Worm (Caenorhabditis elegans) whole organism, midembryonic: ENCODE measurements around the gene C46H3.1.

Experiments used
- T22C8.4 ChIP-seq: fragments of 200-800 bp; sonication (Bioruptor generic); IDR thresholded peaks from 2 replicates; pipeline ENCODE4 v1.3.6; 2022; ENCODE audit warnings: missing genetic modification characterization, missing compliant biosample characterization
- cog-1 ChIP-seq: sonication (generic microtip); optimal IDR thresholded peaks from 2 replicates; lab custom pipeline; 2016; ENCODE audit warnings: missing genetic modification characterization, missing compliant biosample characterization
- flt-1 ChIP-seq: fragments of 200-800 bp; sonication (Bioruptor generic); IDR thresholded peaks from 2 replicates; pipeline ENCODE4 v1.3.6; 2022; ENCODE audit warnings: missing genetic modification characterization, missing compliant biosample characterization
- klf-2 ChIP-seq: fragments of 200-800 bp; sonication (Bioruptor generic); conservative IDR thresholded peaks from 2 replicates; pipeline ENCODE4 v1.3.6; 2022; ENCODE audit warnings: missing genetic modification reagents, missing genetic modification characterization, missing compliant biosample characterization
- med-1 ChIP-seq: sonication (generic microtip); optimal IDR thresholded peaks from 2 replicates; lab custom pipeline; 2017; ENCODE audit warnings: missing genetic modification characterization, mild to moderate bottlenecking, missing compliant biosample characterization, antibody characterized with exemption, missing genetic modification reagents; ENCODE audit not compliant: insufficient read depth
- ref-1 ChIP-seq: fragments of 200-800 bp; sonication (Bioruptor generic); conservative IDR thresholded peaks from 2 replicates; pipeline ENCODE4 v1.3.6; 2022; ENCODE audit warnings: missing genetic modification reagents, missing genetic modification characterization, missing compliant biosample characterization
- tab-1 ChIP-seq: fragments of 200-800 bp; sonication (Bioruptor generic); IDR thresholded peaks from 2 replicates; pipeline ENCODE4 v1.3.6; 2022; ENCODE audit warnings: missing genetic modification characterization, missing compliant biosample characterization
- ztf-23 ChIP-seq: fragments of 200-800 bp; sonication (Bioruptor generic); IDR thresholded peaks from 2 replicates; pipeline ENCODE4 v1.3.6; 2022; ENCODE audit warnings: missing genetic modification reagents, missing genetic modification characterization, missing compliant biosample characterization
- ztf-29 ChIP-seq: fragments of 200-800 bp; sonication (Bioruptor generic); IDR thresholded peaks from 2 replicates; pipeline ENCODE4 v1.3.6; 2022; ENCODE audit warnings: missing genetic modification reagents, missing genetic modification characterization, missing compliant biosample characterization

C46H3.1 gene

ce11 chrX:1223089-1223488 lies 13.9 kb downstream of the C46H3.1 start:
- TF ChIP-seq cog-1, result no peak
- TF ChIP-seq tab-1 (GFP tag; lab: Robert Waterston, UW), result no peak
- TF ChIP-seq T22C8.4 (GFP tag; lab: Robert Waterston, UW), result no peak
- no peak for TF ChIP-seq ztf-29 (GFP tag; lab: Robert Waterston, UW)
- no peak for TF ChIP-seq flt-1 (GFP tag; lab: Robert Waterston, UW)
- no peak for TF ChIP-seq ref-1 (GFP tag; lab: Robert Waterston, UW)
- TF ChIP-seq klf-2 (GFP tag; lab: Robert Waterston, UW), result no peak
- no peak for TF ChIP-seq med-1
- no peak for TF ChIP-seq ztf-23 (GFP tag; lab: Robert Waterston, UW)

ce11 chrX:1223841-1224240 lies 14.6 kb downstream of the C46H3.1 start:
- TF ChIP-seq flt-1 (GFP tag; lab: Robert Waterston, UW), result 0 out of 2 replicates have a peak, but pooled peaks have one; percentile 59
- TF ChIP-seq klf-2 (GFP tag; lab: Robert Waterston, UW), result no peak
- 0 out of 2 replicates have a peak, but pooled peaks have one; percentile 43 for TF ChIP-seq tab-1 (GFP tag; lab: Robert Waterston, UW)
- no peak for TF ChIP-seq ztf-29 (GFP tag; lab: Robert Waterston, UW)
- TF ChIP-seq cog-1, result no peak
- TF ChIP-seq med-1, result no peak
- TF ChIP-seq T22C8.4 (GFP tag; lab: Robert Waterston, UW), result no peak
- TF ChIP-seq ztf-23 (GFP tag; lab: Robert Waterston, UW), result 0 out of 2 replicates have a peak, but pooled peaks have one; percentile 10

DNA sequence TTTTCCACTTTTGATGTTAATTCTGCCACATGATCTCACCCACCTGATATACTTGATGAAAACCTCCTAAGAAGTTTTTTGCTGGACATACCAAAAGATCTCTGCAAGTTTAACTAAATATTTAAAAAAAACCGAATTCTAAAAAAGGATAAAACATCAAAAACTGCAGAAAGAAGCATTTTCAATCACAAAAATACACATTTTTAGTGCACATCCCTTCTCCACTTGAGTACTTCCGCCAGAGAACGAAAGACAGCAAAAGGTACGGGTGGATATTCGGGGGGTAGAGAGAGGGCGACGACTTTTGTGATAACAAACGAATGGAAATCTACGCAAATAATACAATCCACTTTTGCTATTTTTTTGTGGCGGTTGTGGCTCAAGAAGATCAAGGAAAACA lies 21.5 kb downstream of the C46H3.1 start, which contains the start of gene C46H3.2:
C46H3.2 (minus strand) TSS at position 101 of the 400 bp plus-strand sequence.
- TF ChIP-seq ztf-29 (GFP tag; lab: Robert Waterston, UW) (no peak), klf-2 (GFP tag; lab: Robert Waterston, UW) (no peak), ztf-23 (GFP tag; lab: Robert Waterston, UW) (no peak), T22C8.4 (GFP tag; lab: Robert Waterston, UW) (no peak), flt-1 (GFP tag; lab: Robert Waterston, UW) (no peak), tab-1 (GFP tag; lab: Robert Waterston, UW) (no peak), med-1 (no peak), cog-1 (no peak), ref-1 (GFP tag; lab: Robert Waterston, UW) (no peak)

DNA sequence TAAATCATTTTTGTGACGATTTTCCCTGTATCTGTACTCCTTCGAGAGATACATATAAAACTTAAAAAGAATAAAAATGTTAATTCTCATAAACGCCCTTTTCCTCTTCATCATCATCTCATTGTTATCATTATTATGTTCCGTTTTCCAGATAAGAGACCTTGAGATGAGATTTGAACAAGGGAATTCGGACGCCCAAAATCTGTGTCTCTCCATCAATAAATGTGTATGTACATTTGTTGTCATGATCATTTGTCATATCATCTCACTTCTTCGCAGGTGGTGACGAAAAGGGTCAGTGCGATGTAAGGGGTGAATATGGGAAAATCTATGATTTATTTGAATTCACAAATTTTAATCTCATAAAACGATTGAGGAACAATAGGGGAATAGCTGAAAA lies 22.9 kb downstream of the C46H3.1 start:
- TF ChIP-seq flt-1 (GFP tag; lab: Robert Waterston, UW) (no peak), ref-1 (GFP tag; lab: Robert Waterston, UW) (no peak), med-1 (no peak), klf-2 (GFP tag; lab: Robert Waterston, UW) (no peak), tab-1 (GFP tag; lab: Robert Waterston, UW) (no peak), ztf-23 (GFP tag; lab: Robert Waterston, UW) (no peak), ztf-29 (GFP tag; lab: Robert Waterston, UW) (no peak), cog-1 (no peak), T22C8.4 (GFP tag; lab: Robert Waterston, UW) (no peak)

ce11 chrX:1233889-1234288 lies 24.7 kb downstream of the C46H3.1 start:
- peak; percentile 41; the same call in 1 of the 2 replicates for TF ChIP-seq flt-1 (GFP tag; lab: Robert Waterston, UW)

DNA sequence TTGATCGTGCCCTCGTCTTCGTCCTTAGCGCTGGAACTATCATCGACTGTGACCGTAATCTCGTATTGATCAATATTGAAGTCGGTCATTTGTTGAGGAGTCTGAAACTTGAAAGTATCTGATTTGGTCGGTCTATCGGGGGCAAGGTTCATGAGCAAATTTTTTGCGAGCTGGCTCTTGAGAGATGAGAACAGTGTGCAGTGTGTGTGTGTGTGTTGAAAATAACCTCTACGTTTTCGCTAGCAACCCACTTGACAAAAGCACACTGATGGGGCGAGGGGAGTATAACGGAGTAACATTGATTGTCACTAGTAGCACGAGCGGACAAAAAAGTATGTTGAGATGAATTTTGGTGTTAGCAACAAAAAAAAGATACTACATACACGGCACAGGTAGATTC lies 29.6 kb downstream of the C46H3.1 start, which contains the start of gene C25G6.3:
C25G6.3 (minus strand) TSS at position 101 of the 400 bp plus-strand sequence.
- TF ChIP-seq T22C8.4 (GFP tag; lab: Robert Waterston, UW) (no peak), tab-1 (GFP tag; lab: Robert Waterston, UW) (no peak), flt-1 (GFP tag; lab: Robert Waterston, UW) (no peak), ref-1 (GFP tag; lab: Robert Waterston, UW) (no peak), ztf-23 (GFP tag; lab: Robert Waterston, UW) (no peak), ztf-29 (GFP tag; lab: Robert Waterston, UW) (no peak), klf-2 (GFP tag; lab: Robert Waterston, UW) (no peak), med-1 (no peak), cog-1 (no peak)

DNA sequence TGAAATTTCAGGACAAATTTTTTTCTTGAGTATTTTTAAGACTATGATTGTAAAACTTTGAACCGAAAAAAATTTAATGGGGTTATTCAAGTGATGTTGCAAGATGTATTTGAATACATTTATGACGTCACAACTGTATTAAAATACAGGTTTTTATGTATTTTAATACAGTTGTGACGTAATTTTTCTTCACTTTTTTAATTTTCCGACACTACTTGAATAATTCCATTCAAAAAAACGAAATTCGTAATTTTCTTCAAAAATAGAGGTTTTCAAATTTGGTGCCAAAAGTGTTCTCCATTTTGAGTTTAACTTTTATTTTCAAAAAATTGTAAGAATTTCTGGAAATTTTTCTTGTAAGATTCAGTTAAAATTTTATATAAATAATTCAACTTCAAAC lies 33.6 kb downstream of the C46H3.1 start:
- TF ChIP-seq ztf-23 (GFP tag; lab: Robert Waterston, UW) (no peak), med-1 (no peak), T22C8.4 (GFP tag; lab: Robert Waterston, UW) (no peak), klf-2 (GFP tag; lab: Robert Waterston, UW) (no peak), tab-1 (GFP tag; lab: Robert Waterston, UW) (no peak), cog-1 (no peak), flt-1 (GFP tag; lab: Robert Waterston, UW) (no peak), ref-1 (GFP tag; lab: Robert Waterston, UW) (no peak), ztf-29 (GFP tag; lab: Robert Waterston, UW) (no peak)

- no peak for TF ChIP-seq klf-2 (GFP tag; lab: Robert Waterston, UW)
- peak; percentile 70 for TF ChIP-seq T22C8.4 (GFP tag; lab: Robert Waterston, UW)
- TF ChIP-seq ztf-29 (GFP tag; lab: Robert Waterston, UW), result no peak
- 0 out of 2 replicates have a peak, but pooled peaks have one; percentile 20 for TF ChIP-seq flt-1 (GFP tag; lab: Robert Waterston, UW)
- no peak for TF ChIP-seq cog-1
Measured at ce11 chrX:1244235-1244634, 35.0 kb downstream of the C46H3.1 start.

DNA sequence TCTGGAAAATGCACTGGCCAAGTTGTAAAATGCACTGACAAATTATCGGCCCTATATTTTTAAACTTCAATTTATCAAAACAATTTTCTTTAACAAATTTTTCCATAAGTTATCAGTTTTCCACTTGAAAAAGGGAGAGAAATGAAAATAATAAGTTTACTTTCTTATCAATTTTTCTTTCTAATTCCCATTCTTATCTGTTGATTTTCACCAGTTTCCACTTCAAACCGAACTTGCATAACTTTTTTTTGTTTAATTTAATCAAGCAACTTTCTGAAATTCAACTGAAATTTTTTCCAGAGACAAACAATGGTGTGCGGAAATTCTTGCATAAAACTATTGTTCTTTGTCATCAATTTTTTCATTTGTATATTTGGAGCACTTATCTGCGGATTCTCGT lies 36.5 kb downstream of the C46H3.1 start, which contains the start of gene tsp-9:
tsp-9 (plus strand) TSS at position 301 of the 400 bp plus-strand sequence.
- no peak for TF ChIP-seq med-1
- no peak for TF ChIP-seq T22C8.4 (GFP tag; lab: Robert Waterston, UW)
- TF ChIP-seq flt-1 (GFP tag; lab: Robert Waterston, UW), result no peak
- TF ChIP-seq klf-2 (GFP tag; lab: Robert Waterston, UW), result no peak
- TF ChIP-seq ztf-29 (GFP tag; lab: Robert Waterston, UW), result no peak
- no peak for TF ChIP-seq ref-1 (GFP tag; lab: Robert Waterston, UW)
- TF ChIP-seq tab-1 (GFP tag; lab: Robert Waterston, UW), result no peak
- TF ChIP-seq ztf-23 (GFP tag; lab: Robert Waterston, UW), result no peak
- no peak for TF ChIP-seq cog-1

ce11 chrX:1249738-1250137 lies 40.5 kb downstream of the C46H3.1 start, which contains the start of gene C25G6.4:
C25G6.4 (minus strand) TSS chrX:1249838.
- no peak for TF ChIP-seq flt-1 (GFP tag; lab: Robert Waterston, UW)
